Worm (Caenorhabditis elegans) whole organism, midembryonic: ENCODE measurements around the gene F46H5.4.

Experiments used
- T22C8.4 ChIP-seq: fragments of 200-800 bp; sonication (Bioruptor generic); IDR thresholded peaks from 2 replicates; pipeline ENCODE4 v1.3.6; 2022; ENCODE audit warnings: missing genetic modification characterization, missing compliant biosample characterization
- cog-1 ChIP-seq: sonication (generic microtip); optimal IDR thresholded peaks from 2 replicates; lab custom pipeline; 2016; ENCODE audit warnings: missing genetic modification characterization, missing compliant biosample characterization
- flt-1 ChIP-seq: fragments of 200-800 bp; sonication (Bioruptor generic); IDR thresholded peaks from 2 replicates; pipeline ENCODE4 v1.3.6; 2022; ENCODE audit warnings: missing genetic modification characterization, missing compliant biosample characterization
- klf-2 ChIP-seq: fragments of 200-800 bp; sonication (Bioruptor generic); conservative IDR thresholded peaks from 2 replicates; pipeline ENCODE4 v1.3.6; 2022; ENCODE audit warnings: missing genetic modification reagents, missing genetic modification characterization, missing compliant biosample characterization
- med-1 ChIP-seq: sonication (generic microtip); optimal IDR thresholded peaks from 2 replicates; lab custom pipeline; 2017; ENCODE audit warnings: missing genetic modification characterization, mild to moderate bottlenecking, missing compliant biosample characterization, antibody characterized with exemption, missing genetic modification reagents; ENCODE audit not compliant: insufficient read depth
- ref-1 ChIP-seq: fragments of 200-800 bp; sonication (Bioruptor generic); conservative IDR thresholded peaks from 2 replicates; pipeline ENCODE4 v1.3.6; 2022; ENCODE audit warnings: missing genetic modification reagents, missing genetic modification characterization, missing compliant biosample characterization
- tab-1 ChIP-seq: fragments of 200-800 bp; sonication (Bioruptor generic); IDR thresholded peaks from 2 replicates; pipeline ENCODE4 v1.3.6; 2022; ENCODE audit warnings: missing genetic modification characterization, missing compliant biosample characterization
- ztf-23 ChIP-seq: fragments of 200-800 bp; sonication (Bioruptor generic); IDR thresholded peaks from 2 replicates; pipeline ENCODE4 v1.3.6; 2022; ENCODE audit warnings: missing genetic modification reagents, missing genetic modification characterization, missing compliant biosample characterization
- ztf-29 ChIP-seq: fragments of 200-800 bp; sonication (Bioruptor generic); IDR thresholded peaks from 2 replicates; pipeline ENCODE4 v1.3.6; 2022; ENCODE audit warnings: missing genetic modification reagents, missing genetic modification characterization, missing compliant biosample characterization

Gene F46H5.4

ce11 chrX:7254558-7254957 is at the start of gene F46H5.4:
Gene F46H5.4, minus strand, starts transcription at chrX:7254610.
- TF ChIP-seq cog-1 (tag; lab: Kevin White, UChicago) (peak; percentile 18), flt-1 (GFP tag; lab: Robert Waterston, UW) (no peak)

DNA sequence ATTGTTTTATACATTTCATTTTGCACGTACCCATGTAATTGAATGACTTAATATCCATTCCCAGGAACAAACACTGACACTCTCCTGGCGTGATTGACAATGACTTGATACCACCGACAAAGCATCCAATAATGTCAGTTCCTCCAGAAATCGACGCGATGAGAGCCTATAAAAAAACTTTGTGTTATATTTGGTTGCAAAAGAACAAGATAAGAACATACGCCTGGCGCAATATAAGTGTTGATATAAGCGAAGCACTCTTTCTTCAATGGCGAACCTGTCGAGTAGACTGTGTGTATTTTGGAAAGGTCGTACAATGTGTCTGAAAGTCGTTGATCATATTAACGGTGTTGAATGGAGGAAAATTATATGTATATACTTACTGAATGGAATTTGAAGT is 48.7 kb upstream of the F46H5.4 start:
- TF ChIP-seq klf-2 (GFP tag; lab: Robert Waterston, UW) (no peak), tab-1 (no peak), ztf-29 (no peak), ref-1 (GFP tag; lab: Robert Waterston, UW) (no peak), flt-1 (GFP tag; lab: Robert Waterston, UW) (no peak), cog-1 (tag; lab: Kevin White, UChicago) (no peak), med-1 (no peak), ztf-23 (GFP tag; lab: Robert Waterston, UW) (no peak), T22C8.4 (GFP tag; lab: Robert Waterston, UW) (no peak)

- TF ChIP-seq ztf-29 (no peak), cog-1 (tag; lab: Kevin White, UChicago) (no peak), ztf-23 (GFP tag; lab: Robert Waterston, UW) (no peak), flt-1 (GFP tag; lab: Robert Waterston, UW) (no peak), klf-2 (GFP tag; lab: Robert Waterston, UW) (no peak), med-1 (no peak), T22C8.4 (GFP tag; lab: Robert Waterston, UW) (no peak), ref-1 (GFP tag; lab: Robert Waterston, UW) (no peak), tab-1 (no peak)
Observed at ce11 chrX:7298652-7299051, 44.2 kb upstream of the F46H5.4 start, which contains the start of gene K03A1.4. Gene K03A1.4, minus strand, starts transcription at chrX:7298752.

ce11 chrX:7296310-7296709 is 41.9 kb upstream of the F46H5.4 start:
- TF ChIP-seq ref-1 (GFP tag; lab: Robert Waterston, UW): no peak
- TF ChIP-seq med-1: no peak
- TF ChIP-seq klf-2 (GFP tag; lab: Robert Waterston, UW): no peak
- no peak for TF ChIP-seq ztf-23 (GFP tag; lab: Robert Waterston, UW)
- TF ChIP-seq cog-1 (tag; lab: Kevin White, UChicago): no peak
- TF ChIP-seq ztf-29: no peak
- TF ChIP-seq T22C8.4 (GFP tag; lab: Robert Waterston, UW): no peak
- TF ChIP-seq flt-1 (GFP tag; lab: Robert Waterston, UW): no peak
- no peak for TF ChIP-seq tab-1

ce11 chrX:7291810-7292209 is 37.4 kb upstream of the F46H5.4 start, which contains the start of gene lron-7:
Gene lron-7, plus strand, starts transcription at chrX:7292132.
- TF ChIP-seq ztf-29 (no peak), tab-1 (no peak), ref-1 (GFP tag; lab: Robert Waterston, UW) (no peak), cog-1 (tag; lab: Kevin White, UChicago) (no peak), ztf-23 (GFP tag; lab: Robert Waterston, UW) (no peak), med-1 (no peak), flt-1 (GFP tag; lab: Robert Waterston, UW) (no peak)

- no peak for TF ChIP-seq ztf-23 (GFP tag; lab: Robert Waterston, UW)
- no peak for TF ChIP-seq ztf-29
- no peak for TF ChIP-seq cog-1 (tag; lab: Kevin White, UChicago)
- no peak for TF ChIP-seq tab-1
- no peak for TF ChIP-seq ref-1 (GFP tag; lab: Robert Waterston, UW)
- no peak for TF ChIP-seq flt-1 (GFP tag; lab: Robert Waterston, UW)
- TF ChIP-seq T22C8.4 (GFP tag; lab: Robert Waterston, UW): no peak
- TF ChIP-seq med-1: no peak
- TF ChIP-seq klf-2 (GFP tag; lab: Robert Waterston, UW): no peak
Observed at ce11 chrX:7290859-7291628, 36.6 kb upstream of the F46H5.4 start.

DNA sequence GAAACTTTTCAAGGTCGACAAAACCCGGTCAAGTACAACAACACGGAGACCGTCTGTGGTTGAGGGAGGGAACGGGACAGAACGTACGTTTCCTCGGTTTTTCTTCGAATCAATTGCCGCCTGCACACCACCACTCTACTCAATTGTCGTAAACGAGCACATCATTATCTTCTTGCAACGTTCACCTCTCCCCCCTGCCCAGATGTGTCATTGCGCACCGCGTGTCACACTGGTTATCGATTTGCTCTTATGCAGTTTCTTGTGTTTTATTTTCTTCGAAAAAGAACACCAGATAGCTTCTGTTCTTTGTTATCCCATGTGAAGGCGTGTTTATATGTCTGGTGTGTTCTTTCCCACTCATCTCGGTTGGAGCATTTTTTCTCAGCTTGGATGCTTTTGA is 35.2 kb upstream of the F46H5.4 start:
- TF ChIP-seq ztf-29 (no peak), tab-1 (no peak), med-1 (no peak), flt-1 (GFP tag; lab: Robert Waterston, UW) (no peak), cog-1 (tag; lab: Kevin White, UChicago) (no peak), klf-2 (GFP tag; lab: Robert Waterston, UW) (no peak), ztf-23 (GFP tag; lab: Robert Waterston, UW) (no peak), ref-1 (GFP tag; lab: Robert Waterston, UW) (no peak), T22C8.4 (GFP tag; lab: Robert Waterston, UW) (no peak)

- TF ChIP-seq T22C8.4 (GFP tag; lab: Robert Waterston, UW) (no peak), med-1 (no peak), ztf-23 (GFP tag; lab: Robert Waterston, UW) (no peak), klf-2 (GFP tag; lab: Robert Waterston, UW) (no peak), flt-1 (GFP tag; lab: Robert Waterston, UW) (no peak), ref-1 (GFP tag; lab: Robert Waterston, UW) (no peak)
Observed at ce11 chrX:7284724-7285184, 30.3 kb upstream of the F46H5.4 start.

DNA sequence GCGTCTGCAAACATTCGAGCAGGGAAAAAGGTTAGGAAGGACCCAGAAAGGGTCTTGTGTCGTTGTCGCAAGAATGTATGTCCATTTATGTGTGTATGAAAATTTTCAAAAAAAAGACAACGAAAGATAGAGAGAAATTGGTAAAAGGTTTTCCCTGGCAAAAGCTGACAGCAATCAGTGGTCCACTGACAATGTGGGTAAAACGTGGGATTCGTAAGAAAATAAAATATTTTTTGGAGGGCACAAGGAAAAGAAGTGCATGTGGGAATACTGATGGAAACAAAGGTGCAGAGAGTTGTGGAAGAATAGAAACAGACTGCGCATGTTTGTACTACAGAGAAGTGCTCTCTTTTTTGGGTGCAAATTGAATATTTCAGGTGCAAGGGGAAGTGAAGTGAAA is 28.7 kb upstream of the F46H5.4 start:
- TF ChIP-seq ref-1 (GFP tag; lab: Robert Waterston, UW) (no peak), flt-1 (GFP tag; lab: Robert Waterston, UW) (no peak), tab-1 (no peak), T22C8.4 (GFP tag; lab: Robert Waterston, UW) (no peak), ztf-29 (no peak), cog-1 (tag; lab: Kevin White, UChicago) (no peak), med-1 (no peak), ztf-23 (GFP tag; lab: Robert Waterston, UW) (no peak), klf-2 (GFP tag; lab: Robert Waterston, UW) (no peak)

DNA sequence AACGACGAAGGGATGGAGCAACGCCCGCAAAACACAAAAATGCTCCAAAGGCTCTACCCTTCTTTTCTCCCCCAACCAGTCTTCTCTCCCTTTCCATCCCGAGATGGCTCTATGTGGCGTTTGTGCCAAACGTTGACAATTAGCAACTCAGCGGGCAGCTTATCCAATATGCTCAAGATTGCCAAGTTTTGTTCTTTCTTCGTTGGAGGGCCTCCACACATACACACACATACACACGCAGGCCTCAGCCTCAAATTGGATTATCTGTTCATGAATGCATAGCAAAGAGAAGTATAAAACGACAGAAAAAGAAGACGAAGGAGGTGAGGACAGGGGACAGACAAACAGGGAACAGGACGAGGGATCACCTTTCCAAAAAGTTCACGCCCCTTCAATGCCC is 26.9 kb upstream of the F46H5.4 start:
- no peak for TF ChIP-seq tab-1
- TF ChIP-seq T22C8.4 (GFP tag; lab: Robert Waterston, UW): no peak
- TF ChIP-seq ztf-29: no peak
- no peak for TF ChIP-seq med-1
- no peak for TF ChIP-seq ref-1 (GFP tag; lab: Robert Waterston, UW)
- TF ChIP-seq cog-1 (tag; lab: Kevin White, UChicago): no peak
- TF ChIP-seq ztf-23 (GFP tag; lab: Robert Waterston, UW): no peak
- no peak for TF ChIP-seq flt-1 (GFP tag; lab: Robert Waterston, UW)
- TF ChIP-seq klf-2 (GFP tag; lab: Robert Waterston, UW): no peak
